Worm (Caenorhabditis elegans) whole organism, young adult: ENCODE results near the gene frpr-4.

Experiments used
- B0019.2 ChIP-seq: fragments of 200-800 bp; sonication (Bioruptor generic); conservative IDR thresholded peaks from 2 replicates; pipeline ENCODE4 v1.3.6; 2022; ENCODE audit warnings: missing genetic modification reagents, missing genetic modification characterization, missing compliant biosample characterization
- B0261.1 ChIP-seq: sonication (generic microtip); optimal IDR thresholded peaks from 2 replicates; lab custom pipeline; 2016; ENCODE audit warnings: mild to moderate bottlenecking, missing genetic modification characterization, moderate library complexity, missing compliant biosample characterization
- F49E8.2 ChIP-seq: sonication (generic microtip); optimal IDR thresholded peaks from 3 replicates; lab custom pipeline; 2017; ENCODE audit warnings: missing genetic modification characterization, mild to moderate bottlenecking, missing compliant biosample characterization, antibody characterized with exemption, moderate library complexity; ENCODE audit not compliant: insufficient read depth
- F57C9.4 ChIP-seq: sonication (generic microtip); optimal IDR thresholded peaks from 2 replicates; lab custom pipeline; 2017; ENCODE audit warnings: mild to moderate bottlenecking, missing genetic modification characterization, missing compliant biosample characterization
- ama-1 ChIP-seq, 3 experiments: fragments of 150-350 bp in 1 of 3; sonication (generic microtip) in 2 of 3; optimal IDR thresholded peaks; 2 replicates each; lab custom pipeline; 2014 to 2018; ENCODE audit warnings: missing biosample characterization in 2 of 3, missing genetic modification characterization in 2 of 3, missing genetic modification reagents in 2 of 3
- ets-4 ChIP-seq: fragments of 200-800 bp; sonication (Bioruptor generic); optimal IDR thresholded peaks from 2 replicates; lab custom pipeline; 2018; ENCODE audit warnings: mild to moderate bottlenecking, missing genetic modification characterization, missing compliant biosample characterization
- mel-28 ChIP-seq: sonication (generic microtip); optimal IDR thresholded peaks from 2 replicates; lab custom pipeline; 2016; ENCODE audit warnings: borderline replicate concordance, mild to moderate bottlenecking, missing genetic modification characterization, missing compliant biosample characterization
- nfyb-1 ChIP-seq: fragments of 200-800 bp; sonication (Bioruptor generic); IDR thresholded peaks from 2 replicates; pipeline ENCODE4 v1.3.6; 2022; ENCODE audit warnings: missing genetic modification reagents, missing genetic modification characterization, missing compliant biosample characterization
- snpc-4 ChIP-seq, 5 experiments: fragments of 150-350 bp in 1 of 5; sonication (generic microtip) in 4 of 5; optimal IDR thresholded peaks; 2 replicates each; lab custom pipeline; 2014 to 2018; ENCODE audit warnings: missing genetic modification characterization in 5 of 5, missing biosample characterization in 3 of 5, antibody characterized with exemption in 2 of 5, mild to moderate bottlenecking in 2 of 5, missing compliant biosample characterization in 2 of 5, missing genotype in 2 of 5, moderate library complexity in 2 of 5, missing genetic modification reagents in 1 of 5
- unc-62 ChIP-seq: fragments of 150-350 bp; optimal IDR thresholded peaks from 2 replicates; lab custom pipeline; 2014; ENCODE audit warnings: missing biosample characterization, missing genetic modification reagents, missing genetic modification characterization

DNA sequence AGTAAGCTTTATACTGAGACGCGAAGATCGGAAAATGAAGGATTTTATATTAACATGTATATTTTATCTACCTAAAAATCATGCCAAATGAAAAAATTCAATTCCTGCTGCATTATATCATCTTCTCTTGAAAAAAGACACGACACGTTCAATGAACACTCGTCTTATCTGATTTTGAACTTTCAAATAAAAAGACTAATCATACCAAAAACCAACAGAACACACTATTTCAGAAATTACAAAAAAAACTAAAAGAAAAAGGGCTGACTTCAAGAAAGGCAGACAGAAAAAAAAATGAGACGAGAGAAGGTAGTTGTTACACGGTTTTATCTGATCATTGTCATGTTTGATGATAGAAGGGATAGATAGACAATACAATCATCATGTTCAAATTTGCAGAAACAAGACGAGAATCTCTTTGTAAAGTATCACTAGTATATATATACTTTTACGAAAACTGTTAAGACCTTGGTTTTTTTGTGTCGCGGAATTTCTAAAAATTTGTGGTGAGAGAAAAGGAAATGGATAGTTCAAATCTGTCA lies 27.5 kb upstream of the frpr-4 start:
- TF ChIP-seq snpc-4 (GFP tag; optimal IDR thresholded peaks at IDR 0.05; lab: Kevin White, UChicago) (no peak), snpc-4 (tag; optimal IDR thresholded peaks at IDR 0.05; lab: Kevin White, UChicago) (no peak), B0261.1 (tag; lab: Kevin White, UChicago) (no peak), F49E8.2 (tag; lab: Kevin White, UChicago) (no peak), nfyb-1 (no peak), unc-62 (GFP tag; lab: Kevin White, UChicago) (no peak), ets-4 (GFP tag; lab: Kevin White, UChicago) (no peak), F57C9.4 (no peak), B0019.2 (no peak), mel-28 (tag; lab: Kevin White, UChicago) (no peak), ama-1 (optimal IDR thresholded peaks at IDR 0.05; lab: Kevin White, UChicago) (no peak), ama-1 (GFP tag; optimal IDR thresholded peaks at IDR 0.05; lab: Kevin White, UChicago) (no peak)
